Worm (Caenorhabditis elegans): Measurements from ENCODE around the gene vps-32.1.

Gene vps-32.1

ce11 chrII:6588605-6589292 is 759 bp upstream of the vps-32.1 start, which contains the start of gene icd-1 (continued):
- TF ChIP-seq mxl-2 (GFP tag; conservative IDR thresholded peaks at IDR 0.05) (no peak), lir-3 (tag; optimal IDR thresholded peaks at IDR 0.05) (peak; percentile 7), dve-1 (tag; optimal IDR thresholded peaks at IDR 0.05; ENCODE audit: insufficient read depth) (peak; percentile 98), daf-19 (GFP tag; conservative IDR thresholded peaks at IDR 0.05) (peak; percentile 88), snpc-4 (tag; optimal IDR thresholded peaks at IDR 0.05) (no peak), nhr-237 (tag; optimal IDR thresholded peaks at IDR 0.05) (peak; percentile 18), duxl-1 (tag; optimal IDR thresholded peaks at IDR 0.05; ENCODE audit: poor library complexity) (peak; percentile 89), lsy-2 (tag; optimal IDR thresholded peaks at IDR 0.05) (peak; percentile 91 to 95), unc-39 (tag; optimal IDR thresholded peaks at IDR 0.05) (no peak), tag-97 (GFP tag; IDR thresholded peaks at IDR 0.05) (0 out of 2 replicates have a peak, but pooled peaks have one; percentile 37), unc-62 (GFP tag; optimal IDR thresholded peaks at IDR 0.05 in 1 of 2) (peak in 1 of 2 experiments; percentile 98), unc-62 (tag; optimal IDR thresholded peaks at IDR 0.05) (no peak), ctbp-1 (GFP tag; IDR thresholded peaks at IDR 0.05) (peak; percentile 89), mes-2 (tag; optimal IDR thresholded peaks at IDR 0.05; ENCODE audit: poor library complexity, severe bottlenecking) (peak; percentile 92), spr-1 (tag; optimal IDR thresholded peaks at IDR 0.05) (peak; percentile 81), nhr-28 (tag; optimal IDR thresholded peaks at IDR 0.05) (peak; percentile 90), lin-29 (GFP tag; IDR thresholded peaks at IDR 0.05) (peak; percentile 72), ceh-20 (GFP tag; IDR thresholded peaks at IDR 0.05) (peak; percentile 89), nhr-76 (tag; optimal IDR thresholded peaks at IDR 0.05) (peak; percentile 55), Y75B8A.6 (GFP tag; IDR thresholded peaks at IDR 0.05) (0 out of 2 replicates have a peak, but pooled peaks have one; percentile 11), aly-2 (tag; optimal IDR thresholded peaks at IDR 0.05) (peak; percentile 6), dmd-8 (GFP tag; IDR thresholded peaks at IDR 0.05) (peak; percentile 55; the same call in 1 of the 2 replicates), hlh-11 (tag; optimal IDR thresholded peaks at IDR 0.05) (peak; percentile 97), hlh-30 (tag; optimal IDR thresholded peaks at IDR 0.05; ENCODE audit: insufficient read depth) (peak; percentile 95), aha-1 (tag) (peak; percentile 99), saeg-2 (GFP tag; IDR thresholded peaks at IDR 0.05) (peak; percentile 78), dmd-9 (GFP tag; IDR thresholded peaks at IDR 0.05) (no peak), hmg-1.1 (GFP tag; IDR thresholded peaks at IDR 0.05) (peak; percentile 88), spr-3 (GFP tag; optimal IDR thresholded peaks at IDR 0.05) (peak; percentile 71), pqm-1 (tag; optimal IDR thresholded peaks at IDR 0.05) (peak; percentile 10), Y105C5A.15 (GFP tag; IDR thresholded peaks at IDR 0.05) (no peak; the same call in 1 of the 2 replicates), cey-2 (tag; optimal IDR thresholded peaks at IDR 0.05; ENCODE audit: borderline replicate concordance, insufficient read depth) (no peak), F37D6.2 (tag; optimal IDR thresholded peaks at IDR 0.05) (peak; percentile 86), sdz-12 (GFP tag; optimal IDR thresholded peaks at IDR 0.05) (no peak), Y48G9A.11 (GFP tag; IDR thresholded peaks at IDR 0.05) (peak; percentile 73), ceh-82 (tag; optimal IDR thresholded peaks at IDR 0.05) (no peak), nhr-48 (tag; optimal IDR thresholded peaks at IDR 0.05) (peak; percentile 92), ztf-7 (tag; optimal IDR thresholded peaks at IDR 0.05) (peak; percentile 78), lin-38 (GFP tag; IDR thresholded peaks at IDR 0.05) (peak; percentile 91), nhr-11 (tag; optimal IDR thresholded peaks at IDR 0.05) (peak; percentile 95), gei-8 (GFP tag; optimal IDR thresholded peaks at IDR 0.05) (peak; percentile 59), nhr-41 (GFP tag; IDR thresholded peaks at IDR 0.05) (peak; percentile 62; the same call in 1 of the 2 replicates), lin-15B (tag; optimal IDR thresholded peaks at IDR 0.05) (peak; percentile 58), mdl-1 (tag; optimal IDR thresholded peaks at IDR 0.05) (peak; percentile 56 to 77), set-16 (GFP tag; IDR thresholded peaks at IDR 0.05) (peak; percentile 38; the same call in 1 of the 2 replicates), jun-1 (tag; optimal IDR thresholded peaks at IDR 0.05) (peak; percentile 79), fos-1 (tag; optimal IDR thresholded peaks at IDR 0.05) (peak; percentile 78), ceh-28 (tag; optimal IDR thresholded peaks at IDR 0.05) (peak; percentile 47), nhr-25 (tag; optimal IDR thresholded peaks at IDR 0.05; ENCODE audit: borderline replicate concordance, insufficient read depth) (peak; percentile 91)
